Worm (Caenorhabditis elegans) whole organism, L1 larva: ENCODE data around the gene nud-1.

ENCODE experiments used
- C04F5.9 ChIP-seq: sonication (generic microtip); optimal IDR thresholded peaks from 2 replicates; lab custom pipeline; 2016; ENCODE audit warnings: missing genetic modification characterization, missing compliant biosample characterization
- C16A3.4 ChIP-seq: fragments of 150-350 bp; optimal IDR thresholded peaks from 2 replicates; lab custom pipeline; 2014; ENCODE audit warnings: missing biosample characterization, missing genetic modification characterization
- F16B12.6 ChIP-seq: fragments of 150-350 bp; optimal IDR thresholded peaks from 2 replicates; lab custom pipeline; 2014; ENCODE audit warnings: missing biosample characterization, missing genetic modification characterization
- alr-1 ChIP-seq: fragments of 200-800 bp; sonication (Bioruptor generic); optimal IDR thresholded peaks from 2 replicates; lab custom pipeline; 2018; ENCODE audit warnings: borderline replicate concordance, mild to moderate bottlenecking, missing genetic modification characterization, missing compliant biosample characterization
- aly-2 ChIP-seq: fragments of 150-350 bp; optimal IDR thresholded peaks from 2 replicates; lab custom pipeline; 2014; ENCODE audit warnings: missing biosample characterization, missing genetic modification characterization
- ceh-82 ChIP-seq, 3 experiments: fragments of 150-350 bp in 1 of 3; sonication (generic microtip) in 2 of 3; optimal IDR thresholded peaks; 2 replicates each; lab custom pipeline; 2014 to 2017; ENCODE audit warnings: missing biosample characterization in 3 of 3, missing genetic modification characterization in 3 of 3
- ceh-90 ChIP-seq: sonication (generic microtip); optimal IDR thresholded peaks from 2 replicates; lab custom pipeline; 2016; ENCODE audit warnings: missing genetic modification characterization, missing compliant biosample characterization
- ces-1 ChIP-seq: fragments of 150-350 bp; optimal IDR thresholded peaks from 2 replicates; lab custom pipeline; 2014; ENCODE audit warnings: missing biosample characterization, missing genetic modification reagents, missing genetic modification characterization
- dpl-1 ChIP-seq, 3 experiments: fragments of 150-350 bp in 2 of 3; sonication (generic microtip) in 1 of 3; optimal IDR thresholded peaks; 2 replicates each; lab custom pipeline; 2014 to 2017; ENCODE audit warnings: missing biosample characterization in 3 of 3, missing genetic modification characterization in 3 of 3, missing genetic modification reagents in 3 of 3
- efl-1 ChIP-seq, 4 experiments: fragments of 150-350 bp; optimal IDR thresholded peaks in 3 of 4; peaks in 1 of 4; 1 replicate in 1 of 4; 2 replicates in 3 of 4; lab custom pipeline; 2014; ENCODE audit warnings: missing biosample characterization in 2 of 4, missing genetic modification characterization in 2 of 4, missing genetic modification reagents in 2 of 4
- efl-3 ChIP-seq: fragments of 200-800 bp; sonication (Bioruptor generic); optimal IDR thresholded peaks from 2 replicates; lab custom pipeline; 2018; ENCODE audit warnings: mild to moderate bottlenecking, missing genetic modification characterization, missing compliant biosample characterization
- elt-2 ChIP-seq: sonication (generic microtip); optimal IDR thresholded peaks from 2 replicates; lab custom pipeline; 2016; ENCODE audit warnings: missing genetic modification characterization, mild to moderate bottlenecking, inconsistent platforms, missing compliant biosample characterization, missing genetic modification reagents
- elt-3 ChIP-seq, 6 experiments: fragments of 150-350 bp in 1 of 6; sonication (generic microtip); optimal IDR thresholded peaks; 2 replicates each; lab custom pipeline; 2017 to 2018; ENCODE audit warnings: missing biosample characterization in 6 of 6, missing genetic modification characterization in 6 of 6, inconsistent platforms in 1 of 6
- ets-5 ChIP-seq: fragments of 200-800 bp; sonication (Bioruptor generic); IDR thresholded peaks from 2 replicates; pipeline ENCODE4 v1.3.6; 2022; ENCODE audit warnings: missing genetic modification characterization, missing compliant biosample characterization
- fkh-10 ChIP-seq: sonication (generic microtip); optimal IDR thresholded peaks from 2 replicates; lab custom pipeline; 2017; ENCODE audit warnings: missing biosample characterization, missing genetic modification reagents, missing genetic modification characterization
- fkh-8 ChIP-seq: sonication (generic microtip); optimal IDR thresholded peaks from 2 replicates; lab custom pipeline; 2016; ENCODE audit warnings: mild to moderate bottlenecking, missing genetic modification characterization, missing compliant biosample characterization
- fos-1 ChIP-seq: fragments of 150-350 bp; optimal IDR thresholded peaks from 2 replicates; lab custom pipeline; 2014; ENCODE audit warnings: missing biosample characterization, missing genetic modification characterization
- grh-1 ChIP-seq: fragments of 200-800 bp; sonication (Bioruptor generic); IDR thresholded peaks from 2 replicates; pipeline ENCODE4 v1.3.6; 2022; ENCODE audit warnings: missing genetic modification reagents, missing genetic modification characterization, missing compliant biosample characterization
- hpl-2 ChIP-seq: fragments of 150-350 bp; optimal IDR thresholded peaks from 2 replicates; lab custom pipeline; 2014; ENCODE audit warnings: missing biosample characterization, missing genetic modification reagents, missing genetic modification characterization
- lin-13 ChIP-seq: fragments of 150-350 bp; optimal IDR thresholded peaks from 2 replicates; lab custom pipeline; 2014; ENCODE audit warnings: missing biosample characterization, missing genetic modification reagents, missing genetic modification characterization
- lin-14 ChIP-seq: fragments of 200-800 bp; sonication (Bioruptor generic); optimal IDR thresholded peaks from 2 replicates; lab custom pipeline; 2018; ENCODE audit warnings: mild to moderate bottlenecking, missing genetic modification characterization, moderate library complexity, missing compliant biosample characterization
- lin-15B ChIP-seq: fragments of 150-350 bp; sonication (generic microtip); optimal IDR thresholded peaks from 3 replicates; lab custom pipeline; 2014; ENCODE audit warnings: missing biosample characterization, missing genetic modification characterization
- lin-35 ChIP-seq, 2 experiments: fragments of 150-350 bp; optimal IDR thresholded peaks; 2 replicates each; lab custom pipeline; 2014; ENCODE audit warnings: missing biosample characterization in 2 of 2, missing genetic modification characterization in 2 of 2, missing genetic modification reagents in 2 of 2
- lin-39 ChIP-seq: fragments of 150-350 bp; optimal IDR thresholded peaks from 2 replicates; lab custom pipeline; 2014; ENCODE audit warnings: missing biosample characterization, missing genetic modification reagents, missing genetic modification characterization
- lir-3 ChIP-seq: sonication (generic microtip); optimal IDR thresholded peaks from 2 replicates; lab custom pipeline; 2016; ENCODE audit warnings: mild to moderate bottlenecking, missing genetic modification characterization, moderate library complexity, missing compliant biosample characterization; ENCODE audit not compliant: poor library complexity
- lsy-2 ChIP-seq, 2 experiments: fragments of 150-350 bp; optimal IDR thresholded peaks; 2 replicates each; lab custom pipeline; 2014; ENCODE audit warnings: missing biosample characterization in 2 of 2, missing genetic modification characterization in 2 of 2
- mab-9 ChIP-seq: fragments of 200-800 bp; sonication (Bioruptor generic); IDR thresholded peaks from 2 replicates; pipeline ENCODE4 v1.3.6; 2022; ENCODE audit warnings: missing genetic modification reagents, missing genetic modification characterization, missing compliant biosample characterization
- mdl-1 ChIP-seq, 2 experiments: fragments of 150-350 bp; optimal IDR thresholded peaks; 2 replicates each; lab custom pipeline; 2014 to 2017; ENCODE audit warnings: missing biosample characterization in 2 of 2, missing genetic modification characterization in 2 of 2, inconsistent platforms in 1 of 2
- mef-2 ChIP-seq: fragments of 150-350 bp; optimal IDR thresholded peaks from 2 replicates; lab custom pipeline; 2014; ENCODE audit warnings: missing biosample characterization, missing genetic modification characterization
- mep-1 ChIP-seq: fragments of 150-350 bp; optimal IDR thresholded peaks from 2 replicates; lab custom pipeline; 2014; ENCODE audit warnings: missing biosample characterization, missing genetic modification characterization
- nhr-11 ChIP-seq: fragments of 150-350 bp; optimal IDR thresholded peaks from 2 replicates; lab custom pipeline; 2014; ENCODE audit warnings: missing biosample characterization, missing genetic modification characterization
- nhr-19 ChIP-seq: fragments of 200-800 bp; sonication (Bioruptor generic); conservative IDR thresholded peaks from 2 replicates; pipeline ENCODE4 v1.3.6; 2022; ENCODE audit warnings: missing genetic modification characterization, missing compliant biosample characterization
- nhr-20 ChIP-seq: sonication (generic microtip); optimal IDR thresholded peaks from 2 replicates; lab custom pipeline; 2016; ENCODE audit warnings: mild to moderate bottlenecking, missing genetic modification characterization, missing compliant biosample characterization
- nhr-237 ChIP-seq: fragments of 150-350 bp; optimal IDR thresholded peaks from 2 replicates; lab custom pipeline; 2014; ENCODE audit warnings: missing biosample characterization, missing genetic modification characterization
- nhr-28 ChIP-seq: fragments of 150-350 bp; optimal IDR thresholded peaks from 2 replicates; lab custom pipeline; 2014; ENCODE audit warnings: missing biosample characterization, missing genetic modification characterization
- nhr-47 ChIP-seq: sonication (generic microtip); optimal IDR thresholded peaks from 2 replicates; lab custom pipeline; 2016; ENCODE audit warnings: mild to moderate bottlenecking, missing genetic modification characterization, moderate library complexity, missing compliant biosample characterization
- nhr-76 ChIP-seq: sonication (generic microtip); optimal IDR thresholded peaks from 2 replicates; lab custom pipeline; 2017; ENCODE audit warnings: missing biosample characterization, missing genetic modification characterization
- nhr-77 ChIP-seq: fragments of 150-350 bp; optimal IDR thresholded peaks from 2 replicates; lab custom pipeline; 2014; ENCODE audit warnings: missing biosample characterization, missing genetic modification characterization
- nhr-84 ChIP-seq: sonication (generic microtip); optimal IDR thresholded peaks from 2 replicates; lab custom pipeline; 2017; ENCODE audit warnings: missing biosample characterization, missing genetic modification characterization
- nhr-85 ChIP-seq: sonication (generic microtip); peaks from one replicate; lab custom pipeline; 2016; ENCODE audit warnings: missing genetic modification characterization, inconsistent platforms, missing compliant biosample characterization
- nhr-90 ChIP-seq: sonication (generic microtip); optimal IDR thresholded peaks from 2 replicates; lab custom pipeline; 2016; ENCODE audit warnings: mild to moderate bottlenecking, missing genetic modification characterization, missing compliant biosample characterization; ENCODE audit not compliant: poor library complexity
- pax-3 ChIP-seq: fragments of 200-800 bp; sonication (Bioruptor generic); optimal IDR thresholded peaks from 2 replicates; lab custom pipeline; 2018; ENCODE audit warnings: mild to moderate bottlenecking, missing genetic modification characterization, moderate library complexity, missing compliant biosample characterization
- pqm-1 ChIP-seq: sonication (generic microtip); optimal IDR thresholded peaks from 3 replicates; lab custom pipeline; 2017; ENCODE audit warnings: missing biosample characterization, missing genetic modification characterization
- skn-1 ChIP-seq: fragments of 150-350 bp; optimal IDR thresholded peaks from 2 replicates; lab custom pipeline; 2014; ENCODE audit warnings: missing biosample characterization, missing genetic modification characterization
- snu-23 ChIP-seq: sonication (generic microtip); optimal IDR thresholded peaks from 2 replicates; lab custom pipeline; 2016; ENCODE audit warnings: missing genetic modification characterization, missing compliant biosample characterization
- sptf-1 ChIP-seq: fragments of 150-350 bp; optimal IDR thresholded peaks from 2 replicates; lab custom pipeline; 2014; ENCODE audit warnings: missing biosample characterization, missing genetic modification characterization
- swsn-7 ChIP-seq: sonication (generic microtip); optimal IDR thresholded peaks from 2 replicates; lab custom pipeline; 2016; ENCODE audit warnings: missing genetic modification characterization, missing compliant biosample characterization
- tbx-2 ChIP-seq: sonication (generic microtip); optimal IDR thresholded peaks from 2 replicates; lab custom pipeline; 2016; ENCODE audit warnings: missing genetic modification characterization, missing compliant biosample characterization
- unc-130 ChIP-seq: fragments of 150-350 bp; optimal IDR thresholded peaks from 2 replicates; lab custom pipeline; 2017; ENCODE audit warnings: missing biosample characterization, missing genetic modification characterization, inconsistent platforms
- unc-30 ChIP-seq: sonication (generic microtip); optimal IDR thresholded peaks from 2 replicates; lab custom pipeline; 2017; ENCODE audit warnings: missing biosample characterization, missing genetic modification characterization
- unc-62 ChIP-seq: fragments of 150-350 bp; optimal IDR thresholded peaks from 2 replicates; lab custom pipeline; 2014; ENCODE audit warnings: missing biosample characterization, missing genetic modification reagents, missing genetic modification characterization
- xbp-1 ChIP-seq: sonication (generic microtip); optimal IDR thresholded peaks from 2 replicates; lab custom pipeline; 2016; ENCODE audit warnings: missing genetic modification characterization, missing compliant biosample characterization
- ztf-11 ChIP-seq, 2 experiments: sonication (generic microtip); optimal IDR thresholded peaks; 2 replicates each; lab custom pipeline; 2016 to 2017; ENCODE audit warnings: missing genetic modification characterization in 2 of 2, missing biosample characterization in 1 of 2, missing compliant biosample characterization in 1 of 2
- ztf-4 ChIP-seq: fragments of 150-350 bp; optimal IDR thresholded peaks from 2 replicates; lab custom pipeline; 2014; ENCODE audit warnings: missing biosample characterization, missing genetic modification characterization

The nud-1 gene

DNA sequence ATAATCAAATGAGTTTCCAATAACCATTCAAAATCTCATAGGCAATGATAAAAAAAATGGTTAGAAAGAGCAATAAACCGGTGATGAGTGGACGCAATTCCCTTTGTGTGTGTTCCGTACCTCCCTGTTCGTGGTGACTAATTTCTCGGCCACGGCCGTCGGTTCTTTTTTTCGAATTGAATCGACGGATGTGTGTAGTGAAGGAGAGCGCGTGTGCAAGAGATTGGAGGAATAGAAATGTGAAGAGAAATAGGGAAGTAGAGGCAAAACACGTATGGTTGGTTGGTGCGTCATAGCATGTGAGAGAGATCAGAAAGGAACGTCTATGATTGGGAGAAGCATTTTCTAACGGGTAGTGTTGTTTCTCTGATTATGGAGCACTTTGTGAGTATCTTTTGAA is 18.5 kb downstream of the nud-1 start:
- TF ChIP-seq grh-1 (GFP tag; lab: Robert Waterston, UW), result no peak
- no peak for TF ChIP-seq ets-5 (GFP tag; lab: Robert Waterston, UW)
- peak; percentile 36 to 41 for TF ChIP-seq efl-1 (optimal IDR thresholded peaks at IDR 0.05; lab: Kevin White, UChicago)
- peak; percentile 31 to 67 for TF ChIP-seq efl-1 (GFP tag; optimal IDR thresholded peaks at IDR 0.05 in 1 of 2; lab: Kevin White, UChicago)
- TF ChIP-seq xbp-1 (tag; lab: Kevin White, UChicago), result peak; percentile 13
- no peak for TF ChIP-seq C04F5.9 (tag; lab: Kevin White, UChicago)
- no peak for TF ChIP-seq efl-3 (GFP tag; lab: Kevin White, UChicago)
- TF ChIP-seq nhr-76, result no peak
- no peak for TF ChIP-seq nhr-19 (GFP tag; lab: Robert Waterston, UW)
- TF ChIP-seq lin-13 (GFP tag; lab: Kevin White, UChicago), result no peak
- no peak for TF ChIP-seq aly-2
- TF ChIP-seq mep-1 (tag; lab: Kevin White, UChicago), result no peak
- TF ChIP-seq C16A3.4, result no peak
- peak; percentile 36 to 58 for TF ChIP-seq lin-35 (GFP tag; optimal IDR thresholded peaks at IDR 0.05; lab: Kevin White, UChicago)
- no peak for TF ChIP-seq unc-30
- TF ChIP-seq nhr-20 (tag; lab: Kevin White, UChicago), result peak; percentile 21
- TF ChIP-seq ces-1, result no peak
- TF ChIP-seq skn-1, result peak; percentile 68
- peak; percentile 16 for TF ChIP-seq nhr-47
- peak in 1 of 2 experiments; percentile 66 for TF ChIP-seq mdl-1 (tag; optimal IDR thresholded peaks at IDR 0.05; lab: Kevin White, UChicago)
- TF ChIP-seq fos-1, result peak; percentile 37
- no peak for TF ChIP-seq hpl-2 (GFP tag; lab: Kevin White, UChicago)
- TF ChIP-seq nhr-84 (tag; lab: Kevin White, UChicago), result no peak
- no peak for TF ChIP-seq nhr-90 (tag; lab: Kevin White, UChicago)
- TF ChIP-seq fkh-10 (GFP tag; lab: Kevin White, UChicago), result no peak
- no peak for TF ChIP-seq elt-2 (tag; lab: Kevin White, UChicago)
- TF ChIP-seq ztf-11 (tag; optimal IDR thresholded peaks at IDR 0.05; lab: Kevin White, UChicago), result no peak
- TF ChIP-seq lin-39 (tag; lab: Kevin White, UChicago), result no peak
- no peak for TF ChIP-seq ceh-90
- TF ChIP-seq tbx-2 (tag; lab: Kevin White, UChicago), result no peak
- TF ChIP-seq fkh-8 (tag; lab: Kevin White, UChicago), result peak; percentile 77
- TF ChIP-seq unc-130 (tag; lab: Kevin White, UChicago), result no peak
- TF ChIP-seq lir-3 (tag; lab: Kevin White, UChicago), result no peak
- TF ChIP-seq alr-1 (tag; lab: Kevin White, UChicago), result no peak
- peak; percentile 17 to 63 for TF ChIP-seq lsy-2 (tag; optimal IDR thresholded peaks at IDR 0.05; lab: Kevin White, UChicago)
- no peak for TF ChIP-seq ztf-4 (tag; lab: Kevin White, UChicago)
- TF ChIP-seq lin-15B (tag; lab: Kevin White, UChicago), result peak; percentile 4
- TF ChIP-seq elt-3 (tag; optimal IDR thresholded peaks at IDR 0.05; lab: Kevin White, UChicago), result no peak
- no peak for TF ChIP-seq mef-2
- peak in 2 of 3 experiments; percentile 34 to 60 for TF ChIP-seq dpl-1 (GFP tag; optimal IDR thresholded peaks at IDR 0.05; lab: Kevin White, UChicago)
- no peak for TF ChIP-seq pax-3 (tag; lab: Kevin White, UChicago)
- no peak for TF ChIP-seq sptf-1
- no peak for TF ChIP-seq pqm-1 (tag; lab: Kevin White, UChicago)
- TF ChIP-seq nhr-11 (tag; lab: Kevin White, UChicago), result no peak
- TF ChIP-seq snu-23 (GFP tag; lab: Kevin White, UChicago), result peak; percentile 50
- no peak for TF ChIP-seq mab-9 (GFP tag; lab: Robert Waterston, UW)
- no peak for TF ChIP-seq nhr-237 (tag; lab: Kevin White, UChicago)
- TF ChIP-seq unc-62 (GFP tag; lab: Kevin White, UChicago), result no peak
- peak; percentile 56 for TF ChIP-seq F16B12.6
- TF ChIP-seq lin-14, result peak; percentile 98
- peak; percentile 59 for TF ChIP-seq nhr-85
- TF ChIP-seq ceh-82 (tag; optimal IDR thresholded peaks at IDR 0.05; lab: Kevin White, UChicago), result peak in 1 of 3 experiments; percentile 69
- TF ChIP-seq nhr-28 (tag; lab: Kevin White, UChicago), result no peak
- TF ChIP-seq swsn-7 (tag; lab: Kevin White, UChicago), result peak; percentile 9
- no peak for TF ChIP-seq nhr-77
